Fruit fly (Drosophila melanogaster) whole organism, embryonic: Measurements from ENCODE around the gene Eip75B.
A peak's percentile ranks its signal among the peaks of the same experiment; 100 is the strongest.

Source experiments
- Adf1 ChIP-seq: fragments of 200-800 bp; sonication (Bioruptor generic); IDR thresholded peaks from 2 replicates; pipeline ENCODE4 v1.3.6; 2022; ENCODE audit warnings: missing biosample characterization, missing genetic modification characterization
- CG11696 ChIP-seq: fragments of 200-800 bp; sonication (Bioruptor generic); IDR thresholded peaks from 2 replicates; pipeline ENCODE4 v1.3.6; 2022; ENCODE audit warnings: missing biosample characterization, missing genetic modification characterization
- CG12942 ChIP-seq: fragments of 200-800 bp; sonication (Bioruptor generic); optimal IDR thresholded peaks from 3 replicates; lab custom pipeline; 2016; ENCODE audit warnings: missing biosample characterization, missing genetic modification characterization
- CG14441 ChIP-seq: fragments of 200-800 bp; sonication (Bioruptor generic); IDR thresholded peaks from 2 replicates; pipeline ENCODE4 v1.3.6; 2022; ENCODE audit warnings: missing biosample characterization, missing genetic modification characterization
- CG14710 ChIP-seq: fragments of 200-800 bp; sonication (Bioruptor generic); optimal IDR thresholded peaks from 3 replicates; lab custom pipeline; 2019; ENCODE audit warnings: missing biosample characterization, mild to moderate bottlenecking, missing genetic modification characterization, moderate library complexity
- CG15011 ChIP-seq: fragments of 200-800 bp; sonication (Bioruptor generic); optimal IDR thresholded peaks from 3 replicates; lab custom pipeline; 2018; ENCODE audit warnings: missing biosample characterization, mild to moderate bottlenecking, missing genetic modification characterization
- CG16779 ChIP-seq: fragments of 200-800 bp; sonication (Bioruptor generic); IDR thresholded peaks from 2 replicates; pipeline ENCODE4 v1.3.6; 2022; ENCODE audit warnings: missing biosample characterization, missing genetic modification characterization
- CG1832 ChIP-seq: fragments of 200-800 bp; sonication (Bioruptor generic); optimal IDR thresholded peaks from 2 replicates; lab custom pipeline; 2017; ENCODE audit warnings: missing biosample characterization, mild to moderate bottlenecking, missing genetic modification characterization, inconsistent platforms
- CG31224 ChIP-seq: fragments of 200-800 bp; sonication (Bioruptor generic); IDR thresholded peaks from 2 replicates; pipeline ENCODE4 v1.3.6; 2022; ENCODE audit warnings: missing biosample characterization, missing genetic modification characterization
- CG33557 ChIP-seq: fragments of 200-800 bp; sonication (Bioruptor generic); optimal IDR thresholded peaks from 2 replicates; lab custom pipeline; 2019; ENCODE audit warnings: missing biosample characterization, mild to moderate bottlenecking, missing genetic modification characterization, moderate library complexity
- CG34422 ChIP-seq: fragments of 200-800 bp; sonication (Bioruptor generic); IDR thresholded peaks from 3 replicates; pipeline ENCODE4 v1.3.6; 2022; ENCODE audit warnings: missing biosample characterization, missing genetic modification characterization
- CG4404 ChIP-seq: fragments of 200-800 bp; sonication (Bioruptor generic); IDR thresholded peaks from 2 replicates; pipeline ENCODE4 v1.3.6; 2022; ENCODE audit warnings: missing biosample characterization, missing genetic modification characterization
- CG8924 ChIP-seq: fragments of 200-800 bp; optimal IDR thresholded peaks from 3 replicates; lab custom pipeline; 2019; ENCODE audit warnings: missing biosample characterization, mild to moderate bottlenecking, missing genetic modification characterization, moderate library complexity
- CG9727 ChIP-seq: fragments of 200-800 bp; sonication (Bioruptor generic); optimal IDR thresholded peaks from 3 replicates; lab custom pipeline; 2017; ENCODE audit warnings: missing biosample characterization, mild to moderate bottlenecking, missing genetic modification characterization
- CTCF ChIP-seq: fragments of 200-800 bp; sonication (Bioruptor generic); optimal IDR thresholded peaks from 2 replicates; lab custom pipeline; 2017; ENCODE audit warnings: missing biosample characterization, mild to moderate bottlenecking, missing genetic modification characterization, moderate library complexity
- CrebB ChIP-seq: fragments of 200-800 bp; sonication (Bioruptor generic); optimal IDR thresholded peaks from 3 replicates; lab custom pipeline; 2018; ENCODE audit warnings: missing biosample characterization, mild to moderate bottlenecking, missing genetic modification characterization
- Dad ChIP-seq: fragments of 200-800 bp; sonication (Bioruptor generic); optimal IDR thresholded peaks from 3 replicates; lab custom pipeline; 2016; ENCODE audit warnings: missing biosample characterization, missing genetic modification characterization
- Deaf1 ChIP-seq: fragments of 200-800 bp; optimal IDR thresholded peaks from 3 replicates; lab custom pipeline; 2019; ENCODE audit warnings: missing biosample characterization, mild to moderate bottlenecking, missing genetic modification characterization, moderate library complexity
- Drgx ChIP-seq: fragments of 200-800 bp; sonication (Bioruptor generic); IDR thresholded peaks from 2 replicates; pipeline ENCODE4 v1.3.6; 2022; ENCODE audit warnings: missing biosample characterization, missing genetic modification characterization
- Ets65A ChIP-seq: fragments of 200-800 bp; sonication (Bioruptor generic); peaks from one replicate; lab custom pipeline; 2016; ENCODE audit warnings: missing biosample characterization, missing genetic modification characterization
- Hr78 ChIP-seq, 2 experiments: fragments of 200-800 bp in 1 of 2; fragments of >200 bp in 1 of 2; sonication (Bioruptor generic) in 1 of 2; optimal IDR thresholded peaks; 2 replicates each; lab custom pipeline; 2017 to 2019; ENCODE audit warnings: missing biosample characterization in 2 of 2, missing genetic modification characterization in 2 of 2, mild to moderate bottlenecking in 1 of 2, moderate library complexity in 1 of 2
- Med ChIP-seq: fragments of 200-800 bp; sonication (Bioruptor generic); peaks from one replicate; lab custom pipeline; 2016; ENCODE audit warnings: missing biosample characterization, missing genetic modification characterization, mild to moderate bottlenecking, inconsistent platforms, moderate library complexity
- NK7.1 ChIP-seq: fragments of 200-800 bp; sonication (Bioruptor generic); optimal IDR thresholded peaks from 3 replicates; lab custom pipeline; 2016; ENCODE audit warnings: missing biosample characterization, missing genetic modification characterization
- Oli ChIP-seq: fragments of 200-800 bp; sonication (Bioruptor generic); optimal IDR thresholded peaks from 2 replicates; lab custom pipeline; 2018; ENCODE audit warnings: missing biosample characterization, mild to moderate bottlenecking, missing genetic modification characterization, moderate library complexity
- Pdp1 ChIP-seq, 2 experiments: fragments of 200-800 bp; sonication (Bioruptor generic); optimal IDR thresholded peaks; 3 replicates each; lab custom pipeline; 2016; ENCODE audit warnings: missing biosample characterization in 2 of 2, missing genetic modification characterization in 2 of 2, mild to moderate bottlenecking in 1 of 2, moderate library complexity in 1 of 2
- Rfx ChIP-seq: fragments of 200-800 bp; sonication (Bioruptor generic); IDR thresholded peaks from 2 replicates; pipeline ENCODE4 v1.3.6; 2022; ENCODE audit warnings: missing biosample characterization, missing genetic modification characterization
- Trl ChIP-seq, 3 experiments: fragments of >200 bp in 2 of 3; fragments of 200-800 bp in 1 of 3; sonication (Bioruptor generic) in 1 of 3; optimal IDR thresholded peaks; 2 replicates in 1 of 3; 3 replicates in 2 of 3; lab custom pipeline; 2016 to 2017; ENCODE audit warnings: missing biosample characterization in 1 of 3, missing genetic modification characterization in 1 of 3
- abd-A ChIP-seq: fragments of 200-800 bp; sonication (Bioruptor generic); optimal IDR thresholded peaks from 3 replicates; lab custom pipeline; 2019; ENCODE audit warnings: missing biosample characterization, mild to moderate bottlenecking, missing genetic modification characterization, moderate library complexity
- bbx ChIP-seq: fragments of 200-800 bp; sonication (Bioruptor generic); IDR thresholded peaks from 2 replicates; pipeline ENCODE4 v1.3.6; 2022; ENCODE audit warnings: missing biosample characterization, missing genetic modification characterization; ENCODE audit not compliant: partially characterized antibody
- chinmo ChIP-seq: fragments of 200-800 bp; sonication (Bioruptor generic); IDR thresholded peaks from 4 replicates; pipeline ENCODE4 v1.3.6; 2022; ENCODE audit warnings: missing biosample characterization, missing genetic modification characterization; ENCODE audit not compliant: partially characterized antibody
- en ChIP-seq: fragments of 200-800 bp; sonication (Bioruptor generic); optimal IDR thresholded peaks from 2 replicates; lab custom pipeline; 2016; ENCODE audit warnings: missing biosample characterization, missing genetic modification characterization
- eyg ChIP-seq: fragments of 200-800 bp; sonication (Bioruptor generic); optimal IDR thresholded peaks from 3 replicates; lab custom pipeline; 2016; ENCODE audit warnings: missing biosample characterization, missing genetic modification characterization
- fd64A ChIP-seq: fragments of 200-800 bp; sonication (Bioruptor generic); optimal IDR thresholded peaks from 3 replicates; lab custom pipeline; 2018; ENCODE audit warnings: missing biosample characterization, mild to moderate bottlenecking, missing genetic modification characterization
- ftz-f1 ChIP-seq: fragments of 200-800 bp; sonication (Bioruptor generic); optimal IDR thresholded peaks from 2 replicates; lab custom pipeline; 2016; ENCODE audit warnings: missing biosample characterization, missing genetic modification characterization
- hbn ChIP-seq: fragments of 200-800 bp; sonication (Bioruptor generic); IDR thresholded peaks from 2 replicates; pipeline ENCODE4 v1.3.6; 2022; ENCODE audit warnings: missing biosample characterization, missing genetic modification characterization; ENCODE audit not compliant: partially characterized antibody
- ken ChIP-seq: fragments of 200-800 bp; sonication (Bioruptor generic); IDR thresholded peaks from 3 replicates; pipeline ENCODE4 v1.3.6; 2022; ENCODE audit warnings: missing biosample characterization, missing genetic modification characterization
- lbe ChIP-seq: fragments of 200-800 bp; sonication (Bioruptor generic); optimal IDR thresholded peaks from 2 replicates; lab custom pipeline; 2016; ENCODE audit warnings: missing biosample characterization, mild to moderate bottlenecking, missing genetic modification characterization
- org-1 ChIP-seq: fragments of 200-800 bp; sonication (Bioruptor generic); optimal IDR thresholded peaks from 2 replicates; lab custom pipeline; 2017; ENCODE audit warnings: missing biosample characterization, missing genetic modification characterization
- pfk ChIP-seq: fragments of 200-800 bp; sonication (Bioruptor generic); optimal IDR thresholded peaks from 2 replicates; lab custom pipeline; 2018; ENCODE audit warnings: missing biosample characterization, mild to moderate bottlenecking, missing genetic modification characterization, moderate library complexity
- pita ChIP-seq: fragments of 200-800 bp; sonication (Bioruptor generic); optimal IDR thresholded peaks from 2 replicates; lab custom pipeline; 2017; ENCODE audit warnings: missing biosample characterization, mild to moderate bottlenecking, missing genetic modification characterization
- pros ChIP-seq: fragments of 200-800 bp; sonication (Bioruptor generic); optimal IDR thresholded peaks from 3 replicates; lab custom pipeline; 2019; ENCODE audit warnings: missing biosample characterization, mild to moderate bottlenecking, missing genetic modification characterization, moderate library complexity
- run ChIP-seq: fragments of 200-800 bp; sonication (Bioruptor generic); optimal IDR thresholded peaks from 3 replicates; lab custom pipeline; 2018; ENCODE audit warnings: missing biosample characterization, mild to moderate bottlenecking, missing genetic modification characterization
- sens ChIP-seq: fragments of 200-800 bp; sonication (Bioruptor generic); peaks from one replicate; lab custom pipeline; 2016; ENCODE audit warnings: missing biosample characterization, missing genetic modification characterization
- seq ChIP-seq: fragments of 200-800 bp; sonication (Bioruptor generic); IDR thresholded peaks from 2 replicates; pipeline ENCODE4 v1.3.6; 2022; ENCODE audit warnings: missing biosample characterization, missing genetic modification characterization
- slbo ChIP-seq: fragments of 200-800 bp; sonication (Bioruptor generic); IDR thresholded peaks from 2 replicates; pipeline ENCODE4 v1.3.6; 2022; ENCODE audit warnings: missing biosample characterization, missing genetic modification characterization
- sqz ChIP-seq: fragments of 200-800 bp; sonication (Bioruptor generic); optimal IDR thresholded peaks from 3 replicates; lab custom pipeline; 2018; ENCODE audit warnings: missing biosample characterization, mild to moderate bottlenecking, missing genetic modification characterization
- vvl ChIP-seq: fragments of 200-800 bp; sonication (Bioruptor generic); IDR thresholded peaks from 2 replicates; pipeline ENCODE4 v1.3.6; 2022; ENCODE audit warnings: missing biosample characterization, missing genetic modification characterization

Eip75B gene

dm6 chr3L:17975348-17975952, 89.0 kb downstream of the Eip75B start:
- TF ChIP-seq CG16779 (GFP tag; lab: Robert Waterston, UW) (no peak), Drgx (GFP tag; lab: Robert Waterston, UW) (0 out of 2 replicates have a peak, but pooled peaks have one; percentile 26), pita (GFP tag; lab: Kevin White, UChicago) (no peak), CG4404 (GFP tag; lab: Robert Waterston, UW) (no peak), Med (GFP tag; lab: Kevin White, UChicago) (peak; percentile 38), CG1832 (GFP tag; lab: Kevin White, UChicago) (peak; percentile 20), CG14441 (no peak), CG34422 (GFP tag; lab: Robert Waterston, UW) (no peak), CG31224 (GFP tag; lab: Robert Waterston, UW) (peak; percentile 77), CG33557 (GFP tag; lab: Kevin White, UChicago) (peak; percentile 21), chinmo (0 out of 4 replicates have a peak, but pooled peaks have one; percentile 21), Trl (optimal IDR thresholded peaks at IDR 0.05; lab: Kevin White, UChicago) (peak; percentile 47 to 61), Trl (GFP tag; optimal IDR thresholded peaks at IDR 0.05; lab: Kevin White, UChicago) (no peak), run (no peak), abd-A (tag; lab: Kevin White, UChicago) (peak; percentile 5), Deaf1 (tag; lab: Kevin White, UChicago) (peak; percentile 51), en (GFP tag; lab: Kevin White, UChicago) (no peak), Pdp1 (GFP tag; optimal IDR thresholded peaks at IDR 0.05; lab: Kevin White, UChicago) (peak in 1 of 2 experiments; percentile 7)

- TF ChIP-seq org-1, result no peak
- TF ChIP-seq slbo (GFP tag; lab: Robert Waterston, UW), result no peak
- no peak for TF ChIP-seq ken (GFP tag; lab: Robert Waterston, UW)
- TF ChIP-seq eyg (GFP tag; lab: Kevin White, UChicago), result no peak
- TF ChIP-seq pros, result peak; percentile 48
- TF ChIP-seq CG8924 (tag; lab: Kevin White, UChicago), result no peak
- TF ChIP-seq NK7.1 (GFP tag; lab: Kevin White, UChicago), result no peak
- no peak for TF ChIP-seq CTCF
- no peak for TF ChIP-seq Dad
- TF ChIP-seq vvl (GFP tag; lab: Robert Waterston, UW), result no peak
- no peak for TF ChIP-seq bbx
- TF ChIP-seq Hr78 (GFP tag; optimal IDR thresholded peaks at IDR 0.05; lab: Kevin White, UChicago), result peak in 1 of 2 experiments; percentile 81
- peak; percentile 51 for TF ChIP-seq Ets65A (GFP tag; lab: Kevin White, UChicago)
- TF ChIP-seq pfk (GFP tag; lab: Kevin White, UChicago), result no peak
- peak in 1 of 2 experiments; percentile 13 for TF ChIP-seq Trl (optimal IDR thresholded peaks at IDR 0.05; lab: Kevin White, UChicago)
- no peak for TF ChIP-seq Trl (GFP tag; optimal IDR thresholded peaks at IDR 0.05; lab: Kevin White, UChicago)
- no peak for TF ChIP-seq Rfx (GFP tag; lab: Robert Waterston, UW)
- TF ChIP-seq CG14710 (tag; lab: Kevin White, UChicago), result no peak
- TF ChIP-seq sqz (GFP tag; lab: Kevin White, UChicago), result no peak
- no peak for TF ChIP-seq hbn
- TF ChIP-seq CrebB, result no peak
- no peak for TF ChIP-seq CG15011
- 0 out of 2 replicates have a peak, but pooled peaks have one; percentile 14 for TF ChIP-seq seq
- TF ChIP-seq ftz-f1, result peak; percentile 32
- no peak for TF ChIP-seq Oli (tag; lab: Kevin White, UChicago)
- TF ChIP-seq CG11696 (GFP tag; lab: Robert Waterston, UW), result no peak
- TF ChIP-seq CG12942, result no peak
- peak; percentile 61 for TF ChIP-seq sens (GFP tag; lab: Kevin White, UChicago)
- no peak for TF ChIP-seq fd64A (GFP tag; lab: Kevin White, UChicago)
- peak; percentile 33; the same call in 1 of the 2 replicates for TF ChIP-seq CG31224 (GFP tag; lab: Robert Waterston, UW)
- TF ChIP-seq Deaf1 (tag; lab: Kevin White, UChicago), result peak; percentile 53
- peak; percentile 88 for TF ChIP-seq Adf1 (GFP tag; lab: Robert Waterston, UW)
- peak; percentile 78; the same call in 1 of the 4 replicates for TF ChIP-seq chinmo
- no peak for TF ChIP-seq CG9727 (GFP tag; lab: Kevin White, UChicago)
- TF ChIP-seq lbe (GFP tag; lab: Kevin White, UChicago), result no peak
Measured at dm6 chr3L:17974466-17975068, 89.9 kb downstream of the Eip75B start.
